Worm (Caenorhabditis elegans) whole organism, L1 larva: ENCODE results near the gene F28H6.8.

Source experiments
- C04F5.9 ChIP-seq: sonication (generic microtip); optimal IDR thresholded peaks from 2 replicates; lab custom pipeline; 2016; ENCODE audit warnings: missing genetic modification characterization, missing compliant biosample characterization
- C16A3.4 ChIP-seq: fragments of 150-350 bp; optimal IDR thresholded peaks from 2 replicates; lab custom pipeline; 2014; ENCODE audit warnings: missing biosample characterization, missing genetic modification characterization
- aha-1 ChIP-seq: fragments of 150-350 bp; optimal IDR thresholded peaks from 2 replicates; lab custom pipeline; 2014; ENCODE audit warnings: missing biosample characterization, missing genetic modification characterization
- blmp-1 ChIP-seq: fragments of 150-350 bp; optimal IDR thresholded peaks from 2 replicates; lab custom pipeline; 2014; ENCODE audit warnings: missing biosample characterization, missing genetic modification characterization
- ceh-63 ChIP-seq: fragments of 200-800 bp; sonication (Bioruptor generic); optimal IDR thresholded peaks from 2 replicates; lab custom pipeline; 2018; ENCODE audit warnings: mild to moderate bottlenecking, missing genetic modification characterization, missing compliant biosample characterization
- ceh-8 ChIP-seq: fragments of 200-800 bp; sonication (Bioruptor generic); optimal IDR thresholded peaks from 2 replicates; lab custom pipeline; 2018; ENCODE audit warnings: mild to moderate bottlenecking, missing genetic modification characterization, moderate library complexity, missing compliant biosample characterization
- ceh-88 ChIP-seq: fragments of 200-800 bp; sonication (Bioruptor generic); IDR thresholded peaks from 2 replicates; pipeline ENCODE4 v1.3.6; 2022; ENCODE audit warnings: missing genetic modification characterization, missing compliant biosample characterization
- ces-1 ChIP-seq: fragments of 150-350 bp; optimal IDR thresholded peaks from 2 replicates; lab custom pipeline; 2014; ENCODE audit warnings: missing biosample characterization, missing genetic modification reagents, missing genetic modification characterization
- dsc-1 ChIP-seq: sonication (generic microtip); optimal IDR thresholded peaks from 2 replicates; lab custom pipeline; 2016; ENCODE audit warnings: mild to moderate bottlenecking, missing genetic modification characterization, missing compliant biosample characterization
- efl-1 ChIP-seq, 4 experiments: fragments of 150-350 bp; optimal IDR thresholded peaks in 3 of 4; peaks in 1 of 4; 1 replicate in 1 of 4; 2 replicates in 3 of 4; lab custom pipeline; 2014; ENCODE audit warnings: missing biosample characterization in 2 of 4, missing genetic modification characterization in 2 of 4, missing genetic modification reagents in 2 of 4
- efl-3 ChIP-seq: fragments of 200-800 bp; sonication (Bioruptor generic); optimal IDR thresholded peaks from 2 replicates; lab custom pipeline; 2018; ENCODE audit warnings: mild to moderate bottlenecking, missing genetic modification characterization, missing compliant biosample characterization
- egl-13 ChIP-seq: sonication (generic microtip); optimal IDR thresholded peaks from 2 replicates; lab custom pipeline; 2016; ENCODE audit warnings: missing genotype, missing genetic modification reagents, missing genetic modification characterization, missing compliant biosample characterization
- egl-27 ChIP-seq, 2 experiments: fragments of 150-350 bp in 1 of 2; sonication (generic microtip); optimal IDR thresholded peaks; 3 replicates each; lab custom pipeline; 2017 to 2018; ENCODE audit warnings: missing biosample characterization in 2 of 2, missing genetic modification characterization in 2 of 2, missing genetic modification reagents in 2 of 2
- elt-2 ChIP-seq: sonication (generic microtip); optimal IDR thresholded peaks from 2 replicates; lab custom pipeline; 2016; ENCODE audit warnings: missing genetic modification characterization, mild to moderate bottlenecking, inconsistent platforms, missing compliant biosample characterization, missing genetic modification reagents
- ets-5 ChIP-seq: fragments of 200-800 bp; sonication (Bioruptor generic); IDR thresholded peaks from 2 replicates; pipeline ENCODE4 v1.3.6; 2022; ENCODE audit warnings: missing genetic modification characterization, missing compliant biosample characterization
- fkh-10 ChIP-seq: sonication (generic microtip); optimal IDR thresholded peaks from 2 replicates; lab custom pipeline; 2017; ENCODE audit warnings: missing biosample characterization, missing genetic modification reagents, missing genetic modification characterization
- fkh-4 ChIP-seq: sonication (generic microtip); optimal IDR thresholded peaks from 2 replicates; lab custom pipeline; 2016; ENCODE audit warnings: missing compliant biosample characterization, missing genetic modification characterization, borderline replicate concordance
- grh-1 ChIP-seq: fragments of 200-800 bp; sonication (Bioruptor generic); IDR thresholded peaks from 2 replicates; pipeline ENCODE4 v1.3.6; 2022; ENCODE audit warnings: missing genetic modification reagents, missing genetic modification characterization, missing compliant biosample characterization
- irx-1 ChIP-seq: sonication (generic microtip); optimal IDR thresholded peaks from 2 replicates; lab custom pipeline; 2016; ENCODE audit warnings: missing genetic modification characterization, missing compliant biosample characterization
- jun-1 ChIP-seq: fragments of 150-350 bp; optimal IDR thresholded peaks from 2 replicates; lab custom pipeline; 2014; ENCODE audit warnings: missing biosample characterization, missing genetic modification reagents, missing genetic modification characterization
- lin-13 ChIP-seq: fragments of 150-350 bp; optimal IDR thresholded peaks from 2 replicates; lab custom pipeline; 2014; ENCODE audit warnings: missing biosample characterization, missing genetic modification reagents, missing genetic modification characterization
- lin-15B ChIP-seq: fragments of 150-350 bp; sonication (generic microtip); optimal IDR thresholded peaks from 3 replicates; lab custom pipeline; 2014; ENCODE audit warnings: missing biosample characterization, missing genetic modification characterization
- lir-3 ChIP-seq: sonication (generic microtip); optimal IDR thresholded peaks from 2 replicates; lab custom pipeline; 2016; ENCODE audit warnings: mild to moderate bottlenecking, missing genetic modification characterization, moderate library complexity, missing compliant biosample characterization; ENCODE audit not compliant: poor library complexity
- mdl-1 ChIP-seq, 2 experiments: fragments of 150-350 bp; optimal IDR thresholded peaks; 2 replicates each; lab custom pipeline; 2014 to 2017; ENCODE audit warnings: missing biosample characterization in 2 of 2, missing genetic modification characterization in 2 of 2, inconsistent platforms in 1 of 2
- nhr-12 ChIP-seq: sonication (generic microtip); optimal IDR thresholded peaks from 2 replicates; lab custom pipeline; 2017; ENCODE audit warnings: missing biosample characterization, missing genetic modification characterization
- nhr-19 ChIP-seq: fragments of 200-800 bp; sonication (Bioruptor generic); conservative IDR thresholded peaks from 2 replicates; pipeline ENCODE4 v1.3.6; 2022; ENCODE audit warnings: missing genetic modification characterization, missing compliant biosample characterization
- nhr-20 ChIP-seq: sonication (generic microtip); optimal IDR thresholded peaks from 2 replicates; lab custom pipeline; 2016; ENCODE audit warnings: mild to moderate bottlenecking, missing genetic modification characterization, missing compliant biosample characterization
- nhr-237 ChIP-seq: fragments of 150-350 bp; optimal IDR thresholded peaks from 2 replicates; lab custom pipeline; 2014; ENCODE audit warnings: missing biosample characterization, missing genetic modification characterization
- nhr-85 ChIP-seq: sonication (generic microtip); peaks from one replicate; lab custom pipeline; 2016; ENCODE audit warnings: missing genetic modification characterization, inconsistent platforms, missing compliant biosample characterization
- pag-3 ChIP-seq: sonication (generic microtip); optimal IDR thresholded peaks from 2 replicates; lab custom pipeline; 2017; ENCODE audit warnings: missing genetic modification characterization, mild to moderate bottlenecking, missing compliant biosample characterization, antibody characterized with exemption, borderline replicate concordance; ENCODE audit not compliant: insufficient read depth
- pax-3 ChIP-seq: fragments of 200-800 bp; sonication (Bioruptor generic); optimal IDR thresholded peaks from 2 replicates; lab custom pipeline; 2018; ENCODE audit warnings: mild to moderate bottlenecking, missing genetic modification characterization, moderate library complexity, missing compliant biosample characterization
- rnt-1 ChIP-seq: sonication (generic microtip); optimal IDR thresholded peaks from 2 replicates; lab custom pipeline; 2016; ENCODE audit warnings: mild to moderate bottlenecking, missing genetic modification characterization, moderate library complexity, missing compliant biosample characterization
- skn-1 ChIP-seq: fragments of 150-350 bp; optimal IDR thresholded peaks from 2 replicates; lab custom pipeline; 2014; ENCODE audit warnings: missing biosample characterization, missing genetic modification characterization
- snu-23 ChIP-seq: sonication (generic microtip); optimal IDR thresholded peaks from 2 replicates; lab custom pipeline; 2016; ENCODE audit warnings: missing genetic modification characterization, missing compliant biosample characterization
- sox-4 ChIP-seq: sonication (generic microtip); optimal IDR thresholded peaks from 2 replicates; lab custom pipeline; 2016; ENCODE audit warnings: missing genetic modification characterization, missing compliant biosample characterization
- sptf-1 ChIP-seq: fragments of 150-350 bp; optimal IDR thresholded peaks from 2 replicates; lab custom pipeline; 2014; ENCODE audit warnings: missing biosample characterization, missing genetic modification characterization
- unc-30 ChIP-seq: sonication (generic microtip); optimal IDR thresholded peaks from 2 replicates; lab custom pipeline; 2017; ENCODE audit warnings: missing biosample characterization, missing genetic modification characterization
- unc-86 ChIP-seq: sonication (generic microtip); optimal IDR thresholded peaks from 2 replicates; lab custom pipeline; 2016; ENCODE audit warnings: missing genetic modification characterization, missing compliant biosample characterization
- unc-98 ChIP-seq: fragments of 200-800 bp; sonication (Bioruptor generic); IDR thresholded peaks from 2 replicates; pipeline ENCODE4 v1.3.6; 2022; ENCODE audit warnings: missing genetic modification characterization, missing compliant biosample characterization
- zag-1 ChIP-seq: fragments of 150-350 bp; optimal IDR thresholded peaks from 2 replicates; lab custom pipeline; 2014; ENCODE audit warnings: missing biosample characterization, missing genetic modification characterization
- zip-4 ChIP-seq: fragments of 200-800 bp; sonication (Bioruptor generic); optimal IDR thresholded peaks from 2 replicates; lab custom pipeline; 2018; ENCODE audit warnings: mild to moderate bottlenecking, missing genetic modification characterization, moderate library complexity, missing compliant biosample characterization
- ztf-11 ChIP-seq, 2 experiments: sonication (generic microtip); optimal IDR thresholded peaks; 2 replicates each; lab custom pipeline; 2016 to 2017; ENCODE audit warnings: missing genetic modification characterization in 2 of 2, missing biosample characterization in 1 of 2, missing compliant biosample characterization in 1 of 2

F28H6.8 gene

DNA sequence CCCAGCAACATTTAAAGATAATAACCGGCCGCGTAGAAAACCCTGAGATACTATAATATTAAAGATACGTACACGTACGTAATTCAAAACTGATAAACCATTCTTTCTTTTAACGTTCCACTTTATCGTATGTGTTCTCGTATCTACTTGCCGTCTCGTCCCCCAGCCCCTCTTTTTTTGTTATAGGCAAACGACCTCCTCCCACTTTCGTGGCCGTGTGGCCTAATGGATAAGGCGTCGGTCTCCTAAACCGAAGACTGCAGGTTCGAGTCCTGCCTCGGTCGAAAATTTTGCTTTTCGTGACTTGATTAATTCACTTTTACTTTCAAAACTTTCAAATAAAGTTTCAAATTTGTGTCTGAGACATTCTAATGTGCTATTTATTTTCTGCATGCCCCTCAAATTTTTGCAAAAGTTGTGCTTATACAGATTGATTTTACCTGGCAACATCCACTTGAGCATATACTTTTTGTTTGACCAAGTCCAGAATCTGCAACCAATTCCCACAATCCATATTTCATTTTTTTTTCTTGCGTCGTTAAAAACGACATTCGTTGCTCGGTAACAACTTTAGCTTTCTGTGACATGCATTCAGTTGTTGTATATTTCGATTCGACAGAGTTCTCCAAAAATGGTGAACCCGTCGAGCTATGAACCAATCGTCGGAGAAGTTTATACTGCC is 18.5 kb downstream of the F28H6.8 start, which contains the start of gene F28H6.7 (continued):
- TF ChIP-seq lin-13 (GFP tag; lab: Kevin White, UChicago) (no peak), zip-4 (GFP tag; lab: Kevin White, UChicago) (no peak), pag-3 (tag; lab: Kevin White, UChicago) (no peak)

DNA sequence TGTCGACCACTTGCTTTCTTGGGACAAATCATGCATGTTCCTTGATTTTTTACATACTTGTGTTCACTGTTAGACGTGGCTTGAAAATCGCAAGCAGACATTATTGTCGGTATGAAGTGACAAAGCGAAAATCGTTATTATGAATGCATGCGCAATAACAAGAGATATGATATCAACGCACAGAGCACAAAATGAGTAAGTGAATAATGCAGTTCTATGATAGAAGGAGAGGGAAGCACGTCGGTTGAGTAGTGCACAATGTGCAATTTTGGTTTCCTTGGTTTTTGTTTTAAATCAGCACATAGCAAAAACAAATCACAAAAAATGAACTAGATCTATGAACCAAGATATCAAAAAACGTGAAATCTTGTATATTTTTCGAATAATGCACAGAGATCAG is 20.8 kb downstream of the F28H6.8 start, which contains the start of gene nhr-281:
TSS of gene nhr-281 (minus strand) at position 101 of the 400 bp plus-strand sequence.
- TF ChIP-seq fkh-10 (GFP tag; lab: Kevin White, UChicago) = no peak
- no peak for TF ChIP-seq dsc-1
- no peak for TF ChIP-seq sox-4 (tag; lab: Kevin White, UChicago)
- TF ChIP-seq mdl-1 (tag; optimal IDR thresholded peaks at IDR 0.05; lab: Kevin White, UChicago) = no peak
- no peak for TF ChIP-seq ceh-8 (GFP tag; lab: Kevin White, UChicago)
- no peak for TF ChIP-seq grh-1 (GFP tag; lab: Robert Waterston, UW)
- TF ChIP-seq lin-13 (GFP tag; lab: Kevin White, UChicago) = no peak
- no peak for TF ChIP-seq ces-1 (GFP tag; lab: Kevin White, UChicago)
- no peak for TF ChIP-seq elt-2
- no peak for TF ChIP-seq egl-13
- no peak for TF ChIP-seq sptf-1 (tag; lab: Kevin White, UChicago)
- no peak for TF ChIP-seq snu-23 (GFP tag; lab: Kevin White, UChicago)
- TF ChIP-seq C16A3.4 = no peak
- no peak for TF ChIP-seq ets-5 (GFP tag; lab: Robert Waterston, UW)
- no peak for TF ChIP-seq efl-3 (GFP tag; lab: Kevin White, UChicago)
- no peak for TF ChIP-seq fkh-4
- TF ChIP-seq C04F5.9 (tag; lab: Kevin White, UChicago) = no peak
- no peak for TF ChIP-seq lin-15B (tag; lab: Kevin White, UChicago)
- no peak for TF ChIP-seq nhr-12

DNA sequence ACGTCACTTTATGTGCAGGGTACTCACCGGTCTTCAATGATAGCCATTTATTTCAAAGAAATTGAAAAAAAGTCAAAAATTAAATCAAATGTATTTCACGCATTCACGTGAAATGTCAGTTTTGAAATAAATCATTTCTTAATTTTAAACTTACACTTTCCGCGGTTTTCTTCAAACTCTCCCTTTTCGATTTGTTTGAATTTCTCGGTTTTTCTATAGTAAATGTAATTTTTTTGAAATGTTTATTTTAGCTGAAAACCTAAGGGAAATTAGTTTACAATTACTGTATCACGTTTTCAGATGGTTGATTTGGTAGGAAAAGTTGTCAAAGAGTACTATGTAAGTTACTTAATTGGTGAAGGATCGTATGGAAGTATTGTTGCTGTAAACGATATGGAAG is 25.9 kb downstream of the F28H6.8 start, which contains the start of gene F16B12.7:
TSS of gene F16B12.7 (plus strand) at position 301 of the 400 bp plus-strand sequence.
- TF ChIP-seq efl-1 (optimal IDR thresholded peaks at IDR 0.05; lab: Kevin White, UChicago) (no peak), efl-1 (GFP tag; optimal IDR thresholded peaks at IDR 0.05 in 1 of 2; lab: Kevin White, UChicago) (peak in 1 of 2 experiments; percentile 12), unc-30 (tag; lab: Kevin White, UChicago) (no peak), nhr-85 (tag; lab: Kevin White, UChicago) (no peak)

DNA sequence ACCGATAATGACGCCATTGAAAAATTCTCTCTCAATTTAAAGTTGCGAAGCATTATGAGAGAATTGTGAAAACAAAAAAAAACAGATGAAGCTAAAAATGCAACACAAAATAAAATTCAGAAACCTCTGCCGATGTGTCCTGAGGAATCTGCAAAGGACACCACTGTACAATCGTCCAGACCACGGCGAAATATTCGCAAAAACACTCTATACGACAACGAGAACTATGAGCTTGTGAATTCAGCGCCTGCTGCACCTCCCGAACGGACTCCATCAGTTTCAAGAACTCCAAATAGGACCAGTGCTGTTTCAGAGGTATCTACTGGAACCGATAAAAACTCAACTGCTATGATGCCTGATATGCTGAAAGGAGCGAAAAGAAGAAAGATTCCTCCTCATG is 31.7 kb downstream of the F28H6.8 start:
- TF ChIP-seq ztf-11 (tag; optimal IDR thresholded peaks at IDR 0.05; lab: Kevin White, UChicago) (no peak), efl-1 (optimal IDR thresholded peaks at IDR 0.05; lab: Kevin White, UChicago) (no peak), efl-1 (GFP tag; optimal IDR thresholded peaks at IDR 0.05 in 1 of 2; lab: Kevin White, UChicago) (peak in 1 of 2 experiments; percentile 42), unc-86 (no peak)

DNA sequence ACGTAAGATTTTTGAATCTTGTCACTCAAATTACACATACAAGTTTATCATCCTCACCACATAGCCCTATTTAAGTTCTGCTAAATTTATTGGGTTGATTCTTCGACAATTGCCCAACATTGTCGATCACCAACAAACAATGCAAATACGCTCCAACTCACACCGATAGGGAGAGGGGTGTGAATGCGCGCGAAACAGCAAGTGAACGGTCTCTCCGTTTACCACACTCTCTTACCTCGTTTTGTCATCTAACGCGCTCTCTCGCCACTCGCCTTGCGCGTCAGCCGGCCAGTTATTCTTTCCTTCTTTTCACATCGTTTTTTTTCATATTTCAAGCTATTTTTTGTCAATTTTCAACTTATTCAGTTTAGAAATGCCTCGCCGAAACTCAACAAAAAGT is 32.2 kb downstream of the F28H6.8 start, which contains the start of gene F16B12.6:
TSS of gene F16B12.6 (plus strand) at position 331 of the 400 bp plus-strand sequence.
- TF ChIP-seq sptf-1 (tag; lab: Kevin White, UChicago) = no peak
- TF ChIP-seq ztf-11 (tag; optimal IDR thresholded peaks at IDR 0.05; lab: Kevin White, UChicago) = no peak
- TF ChIP-seq ceh-63 (GFP tag; lab: Kevin White, UChicago) = no peak
- TF ChIP-seq aha-1 = no peak
- TF ChIP-seq blmp-1 (tag; lab: Kevin White, UChicago) = peak; percentile 59
- TF ChIP-seq unc-98 (GFP tag; lab: Robert Waterston, UW) = no peak
- no peak for TF ChIP-seq ets-5 (GFP tag; lab: Robert Waterston, UW)
- TF ChIP-seq fkh-4 = no peak
- peak; percentile 13 for TF ChIP-seq lir-3 (tag; lab: Kevin White, UChicago)
- TF ChIP-seq irx-1 (tag; lab: Kevin White, UChicago) = peak; percentile 65
- TF ChIP-seq elt-2 = peak; percentile 23
- TF ChIP-seq nhr-237 (tag; lab: Kevin White, UChicago) = no peak
- TF ChIP-seq lin-13 (GFP tag; lab: Kevin White, UChicago) = peak; percentile 78
- peak; percentile 52 for TF ChIP-seq jun-1 (tag; lab: Kevin White, UChicago)
- peak; percentile 71 for TF ChIP-seq nhr-19 (GFP tag; lab: Robert Waterston, UW)
- TF ChIP-seq zag-1 = no peak
- TF ChIP-seq ceh-88 (GFP tag; lab: Robert Waterston, UW) = peak; percentile 57; the same call in 1 of the 2 replicates
- peak; percentile 31 for TF ChIP-seq pax-3 (tag; lab: Kevin White, UChicago)
- peak; percentile 16 for TF ChIP-seq C04F5.9 (tag; lab: Kevin White, UChicago)
- peak; percentile 85 for TF ChIP-seq nhr-20
- peak; percentile 54 for TF ChIP-seq dsc-1
- peak; percentile 72 for TF ChIP-seq rnt-1 (tag; lab: Kevin White, UChicago)
- TF ChIP-seq skn-1 (tag; lab: Kevin White, UChicago) = peak; percentile 75
- no peak for TF ChIP-seq egl-27 (tag; optimal IDR thresholded peaks at IDR 0.05; lab: Kevin White, UChicago)
- peak; percentile 28 for TF ChIP-seq fkh-10 (GFP tag; lab: Kevin White, UChicago)
